Worm (Caenorhabditis elegans) whole organism, young adult: ENCODE results near the gene irld-24.
A peak's percentile ranks its signal among the peaks of the same experiment; 100 is the strongest.

Experiments
- B0035.1 ChIP-seq: sonication (generic microtip); optimal IDR thresholded peaks from 2 replicates; lab custom pipeline; 2016; ENCODE audit warnings: missing genetic modification characterization, mild to moderate bottlenecking, missing compliant biosample characterization, missing genotype, missing genetic modification reagents
- C17E4.6 ChIP-seq: fragments of 200-800 bp; sonication (Bioruptor generic); IDR thresholded peaks from 2 replicates; pipeline ENCODE4 v1.3.6; 2022; ENCODE audit warnings: missing genetic modification reagents, missing genetic modification characterization, missing compliant biosample characterization
- F22D6.2 ChIP-seq: sonication (generic microtip); optimal IDR thresholded peaks from 2 replicates; lab custom pipeline; 2016; ENCODE audit warnings: mild to moderate bottlenecking, missing genetic modification characterization, missing compliant biosample characterization
- F39B2.1 ChIP-seq: fragments of 200-800 bp; sonication (Bioruptor generic); IDR thresholded peaks from 2 replicates; pipeline ENCODE4 v1.3.6; 2022; ENCODE audit warnings: missing genetic modification reagents, missing genetic modification characterization, missing compliant biosample characterization
- F49E8.2 ChIP-seq: sonication (generic microtip); optimal IDR thresholded peaks from 3 replicates; lab custom pipeline; 2017; ENCODE audit warnings: missing genetic modification characterization, mild to moderate bottlenecking, missing compliant biosample characterization, antibody characterized with exemption, moderate library complexity; ENCODE audit not compliant: insufficient read depth
- F52B5.7 ChIP-seq: sonication (generic microtip); optimal IDR thresholded peaks from 2 replicates; lab custom pipeline; 2016; ENCODE audit warnings: mild to moderate bottlenecking, missing genetic modification characterization, missing compliant biosample characterization
- F57C9.4 ChIP-seq: sonication (generic microtip); optimal IDR thresholded peaks from 2 replicates; lab custom pipeline; 2017; ENCODE audit warnings: mild to moderate bottlenecking, missing genetic modification characterization, missing compliant biosample characterization
- T07F8.4 ChIP-seq: sonication (generic microtip); optimal IDR thresholded peaks from 2 replicates; lab custom pipeline; 2016; ENCODE audit warnings: mild to moderate bottlenecking, missing genetic modification characterization, moderate library complexity, missing compliant biosample characterization
- Y53G8AR.9 ChIP-seq: fragments of 200-800 bp; sonication (Bioruptor generic); conservative IDR thresholded peaks from 2 replicates; pipeline ENCODE4 v1.3.6; 2022; ENCODE audit warnings: missing genetic modification reagents, missing genetic modification characterization, missing compliant biosample characterization
- aptf-2 ChIP-seq: fragments of 200-800 bp; sonication (Bioruptor generic); conservative IDR thresholded peaks from 2 replicates; pipeline ENCODE4 v1.3.6; 2022; ENCODE audit warnings: missing genetic modification reagents, missing genetic modification characterization, missing compliant biosample characterization
- athp-1 ChIP-seq: sonication (generic microtip); optimal IDR thresholded peaks from 2 replicates; lab custom pipeline; 2017; ENCODE audit warnings: mild to moderate bottlenecking, missing genetic modification characterization, missing compliant biosample characterization
- attf-3 ChIP-seq: fragments of 200-800 bp; sonication (Bioruptor generic); conservative IDR thresholded peaks from 2 replicates; pipeline ENCODE4 v1.3.6; 2022; ENCODE audit warnings: missing genetic modification reagents, missing genetic modification characterization, missing compliant biosample characterization
- attf-5 ChIP-seq: fragments of 200-800 bp; sonication (Bioruptor generic); optimal IDR thresholded peaks from 2 replicates; lab custom pipeline; 2018; ENCODE audit warnings: mild to moderate bottlenecking, missing genetic modification characterization, missing compliant biosample characterization
- attf-6 ChIP-seq: fragments of 200-800 bp; sonication (Bioruptor generic); IDR thresholded peaks from 2 replicates; pipeline ENCODE4 v1.3.6; 2022; ENCODE audit warnings: missing genetic modification reagents, missing genetic modification characterization, missing compliant biosample characterization
- cebp-2 ChIP-seq: fragments of 200-800 bp; sonication (Bioruptor generic); IDR thresholded peaks from 2 replicates; pipeline ENCODE4 v1.3.6; 2022; ENCODE audit warnings: missing genetic modification characterization, missing compliant biosample characterization
- ceh-40 ChIP-seq: fragments of 200-800 bp; sonication (Bioruptor generic); IDR thresholded peaks from 2 replicates; pipeline ENCODE4 v1.3.6; 2022; ENCODE audit warnings: missing genetic modification characterization, missing compliant biosample characterization
- ceh-79 ChIP-seq: sonication (generic microtip); optimal IDR thresholded peaks from 2 replicates; lab custom pipeline; 2017; ENCODE audit warnings: mild to moderate bottlenecking, missing genetic modification characterization, missing compliant biosample characterization
- ceh-91 ChIP-seq: fragments of 200-800 bp; sonication (Bioruptor generic); IDR thresholded peaks from 2 replicates; pipeline ENCODE4 v1.3.6; 2022; ENCODE audit warnings: missing genetic modification reagents, missing genetic modification characterization, missing compliant biosample characterization
- chd-7 ChIP-seq: sonication (generic microtip); optimal IDR thresholded peaks from 2 replicates; lab custom pipeline; 2016; ENCODE audit warnings: mild to moderate bottlenecking, missing genetic modification characterization, moderate library complexity, missing compliant biosample characterization
- dox-1 ChIP-seq: fragments of 200-800 bp; sonication (Bioruptor generic); IDR thresholded peaks from 2 replicates; pipeline ENCODE4 v1.3.6; 2022; ENCODE audit warnings: missing genetic modification reagents, missing genetic modification characterization, missing compliant biosample characterization
- ets-4 ChIP-seq: fragments of 200-800 bp; sonication (Bioruptor generic); optimal IDR thresholded peaks from 2 replicates; lab custom pipeline; 2018; ENCODE audit warnings: mild to moderate bottlenecking, missing genetic modification characterization, missing compliant biosample characterization
- hlh-26 ChIP-seq: fragments of 200-800 bp; sonication (Bioruptor generic); conservative IDR thresholded peaks from 2 replicates; pipeline ENCODE4 v1.3.6; 2022; ENCODE audit warnings: missing genetic modification reagents, missing genetic modification characterization, missing compliant biosample characterization
- hmg-1.2 ChIP-seq: fragments of 200-800 bp; sonication (Bioruptor generic); IDR thresholded peaks from 2 replicates; pipeline ENCODE4 v1.3.6; 2022; ENCODE audit warnings: missing genetic modification reagents, missing genetic modification characterization, missing compliant biosample characterization
- hrde-1 ChIP-seq: sonication (generic microtip); optimal IDR thresholded peaks from 2 replicates; lab custom pipeline; 2016; ENCODE audit warnings: missing genetic modification characterization, mild to moderate bottlenecking, missing compliant biosample characterization, moderate library complexity, missing genotype, missing genetic modification reagents, borderline replicate concordance
- lsy-27 ChIP-seq: sonication (generic microtip); optimal IDR thresholded peaks from 2 replicates; lab custom pipeline; 2017; ENCODE audit warnings: missing genetic modification characterization, mild to moderate bottlenecking, missing compliant biosample characterization, antibody characterized with exemption, missing genotype, borderline replicate concordance; ENCODE audit not compliant: insufficient read depth
- madf-6 ChIP-seq: fragments of 200-800 bp; sonication (Bioruptor generic); IDR thresholded peaks from 2 replicates; pipeline ENCODE4 v1.3.6; 2022; ENCODE audit warnings: missing genetic modification reagents, missing genetic modification characterization, missing compliant biosample characterization
- nfya-2 ChIP-seq: fragments of 200-800 bp; sonication (Bioruptor generic); IDR thresholded peaks from 2 replicates; pipeline ENCODE4 v1.3.6; 2022; ENCODE audit warnings: missing genetic modification reagents, missing genetic modification characterization, missing compliant biosample characterization
- nhr-27 ChIP-seq: fragments of 200-800 bp; sonication (Bioruptor generic); optimal IDR thresholded peaks from 2 replicates; lab custom pipeline; 2018; ENCODE audit warnings: mild to moderate bottlenecking, missing genetic modification characterization, moderate library complexity, missing compliant biosample characterization
- nhr-80 ChIP-seq: sonication (generic microtip); optimal IDR thresholded peaks from 2 replicates; lab custom pipeline; 2016; ENCODE audit warnings: missing genetic modification characterization, missing compliant biosample characterization
- pbrm-1 ChIP-seq: fragments of 200-800 bp; sonication (Bioruptor generic); IDR thresholded peaks from 2 replicates; pipeline ENCODE4 v1.3.6; 2022; ENCODE audit warnings: missing genetic modification reagents, missing genetic modification characterization, missing compliant biosample characterization
- rcor-1 ChIP-seq: fragments of 200-800 bp; sonication (Bioruptor generic); IDR thresholded peaks from 2 replicates; pipeline ENCODE4 v1.3.6; 2022; ENCODE audit warnings: missing genetic modification reagents, missing genetic modification characterization, missing compliant biosample characterization
- rpc-1 ChIP-seq, 2 experiments: fragments of 150-350 bp in 1 of 2; sonication (generic microtip) in 1 of 2; optimal IDR thresholded peaks; 2 replicates each; lab custom pipeline; 2014 to 2018; ENCODE audit warnings: missing biosample characterization in 1 of 2, missing genetic modification characterization in 1 of 2, missing genetic modification reagents in 1 of 2, missing genotype in 1 of 2
- sea-2 ChIP-seq: fragments of 200-800 bp; sonication (Bioruptor generic); IDR thresholded peaks from 2 replicates; pipeline ENCODE4 v1.3.6; 2022; ENCODE audit warnings: missing genetic modification characterization, missing compliant biosample characterization
- snpc-1.1 ChIP-seq: sonication (generic microtip); optimal IDR thresholded peaks from 2 replicates; lab custom pipeline; 2017; ENCODE audit warnings: missing genetic modification characterization, mild to moderate bottlenecking, missing compliant biosample characterization, antibody characterized with exemption, moderate library complexity, missing genotype, missing genetic modification reagents; ENCODE audit not compliant: insufficient read depth
- snpc-3.4 ChIP-seq: sonication (generic microtip); optimal IDR thresholded peaks from 2 replicates; lab custom pipeline; 2017; ENCODE audit warnings: missing genetic modification characterization, mild to moderate bottlenecking, missing compliant biosample characterization, antibody characterized with exemption, moderate library complexity, missing genotype, missing genetic modification reagents
- snpc-4 ChIP-seq, 5 experiments: fragments of 150-350 bp in 1 of 5; sonication (generic microtip) in 4 of 5; optimal IDR thresholded peaks; 2 replicates each; lab custom pipeline; 2014 to 2018; ENCODE audit warnings: missing genetic modification characterization in 5 of 5, missing biosample characterization in 3 of 5, antibody characterized with exemption in 2 of 5, mild to moderate bottlenecking in 2 of 5, missing compliant biosample characterization in 2 of 5, missing genotype in 2 of 5, moderate library complexity in 2 of 5, missing genetic modification reagents in 1 of 5
- tbp1 ChIP-seq: fragments of 200-800 bp; sonication (Bioruptor generic); optimal IDR thresholded peaks from 2 replicates; lab custom pipeline; 2018; ENCODE audit warnings: mild to moderate bottlenecking, missing genetic modification characterization, missing compliant biosample characterization
- tlf-1 ChIP-seq: fragments of 200-800 bp; sonication (Bioruptor generic); optimal IDR thresholded peaks from 2 replicates; lab custom pipeline; 2018; ENCODE audit warnings: mild to moderate bottlenecking, missing genetic modification characterization, missing compliant biosample characterization
- zfh-2 ChIP-seq: fragments of 200-800 bp; sonication (Bioruptor generic); conservative IDR thresholded peaks from 2 replicates; pipeline ENCODE4 v1.3.6; 2022; ENCODE audit warnings: missing genetic modification reagents, missing genetic modification characterization, missing compliant biosample characterization
- zim-3 ChIP-seq: sonication (generic microtip); optimal IDR thresholded peaks from 2 replicates; lab custom pipeline; 2017; ENCODE audit warnings: mild to moderate bottlenecking, missing genetic modification characterization, moderate library complexity, missing compliant biosample characterization
- ztf-18 ChIP-seq: sonication (generic microtip); optimal IDR thresholded peaks from 2 replicates; lab custom pipeline; 2016; ENCODE audit warnings: missing genotype, mild to moderate bottlenecking, missing genetic modification characterization, missing compliant biosample characterization
- ztf-22 ChIP-seq: fragments of 200-800 bp; sonication (Bioruptor generic); optimal IDR thresholded peaks from 2 replicates; lab custom pipeline; 2018; ENCODE audit warnings: mild to moderate bottlenecking, missing genetic modification characterization, moderate library complexity, missing compliant biosample characterization
- ztf-26 ChIP-seq: sonication (generic microtip); optimal IDR thresholded peaks from 2 replicates; lab custom pipeline; 2017; ENCODE audit warnings: missing genetic modification characterization, missing compliant biosample characterization
- ztf-6 ChIP-seq: fragments of 200-800 bp; sonication (Bioruptor generic); IDR thresholded peaks from 2 replicates; pipeline ENCODE4 v1.3.6; 2022; ENCODE audit warnings: missing genetic modification reagents, missing genetic modification characterization, missing compliant biosample characterization

The irld-24 gene

ce11 chrX:13945524-13945923 is 40.9 kb upstream of the irld-24 start (continued):
- TF ChIP-seq cebp-2 (GFP tag; lab: Robert Waterston, UW), result no peak
- TF ChIP-seq ceh-40 (GFP tag; lab: Robert Waterston, UW), result no peak
- peak; percentile 46; the same call in 1 of the 2 replicates for TF ChIP-seq hmg-1.2
- TF ChIP-seq hlh-26 (GFP tag; lab: Robert Waterston, UW), result no peak
- no peak for TF ChIP-seq ceh-91 (GFP tag; lab: Robert Waterston, UW)
- no peak for TF ChIP-seq chd-7 (tag; lab: Kevin White, UChicago)
- no peak for TF ChIP-seq attf-6 (GFP tag; lab: Robert Waterston, UW)
- peak; percentile 2 for TF ChIP-seq nhr-80 (tag; lab: Kevin White, UChicago)
- TF ChIP-seq tlf-1 (GFP tag; lab: Kevin White, UChicago), result no peak
- TF ChIP-seq ztf-18 (tag; lab: Kevin White, UChicago), result no peak
- peak; percentile 46 for TF ChIP-seq attf-5 (GFP tag; lab: Kevin White, UChicago)
- no peak for TF ChIP-seq lsy-27 (tag; lab: Kevin White, UChicago)
- TF ChIP-seq sea-2 (GFP tag; lab: Robert Waterston, UW), result no peak
- TF ChIP-seq ztf-26 (tag; lab: Kevin White, UChicago), result no peak
- no peak for TF ChIP-seq madf-6 (GFP tag; lab: Robert Waterston, UW)
- no peak for TF ChIP-seq athp-1 (tag; lab: Kevin White, UChicago)
- peak; percentile 53 for TF ChIP-seq dox-1
- no peak for TF ChIP-seq attf-3 (GFP tag; lab: Robert Waterston, UW)
- TF ChIP-seq C17E4.6 (GFP tag; lab: Robert Waterston, UW), result no peak
- no peak for TF ChIP-seq T07F8.4
- TF ChIP-seq ceh-79 (tag; lab: Kevin White, UChicago), result no peak
- TF ChIP-seq nfya-2, result no peak

- TF ChIP-seq rpc-1 (optimal IDR thresholded peaks at IDR 0.05; lab: Kevin White, UChicago) (no peak), rpc-1 (tag; optimal IDR thresholded peaks at IDR 0.05; lab: Kevin White, UChicago) (peak; percentile 12), hrde-1 (tag; lab: Kevin White, UChicago) (no peak), nhr-80 (tag; lab: Kevin White, UChicago) (peak; percentile 72), F22D6.2 (tag; lab: Kevin White, UChicago) (no peak), ztf-22 (GFP tag; lab: Kevin White, UChicago) (no peak), F39B2.1 (GFP tag; lab: Robert Waterston, UW) (0 out of 2 replicates have a peak, but pooled peaks have one; percentile 41), ztf-6 (GFP tag; lab: Robert Waterston, UW) (no peak), snpc-1.1 (peak; percentile 64), tbp1 (no peak), ets-4 (GFP tag; lab: Kevin White, UChicago) (no peak), F52B5.7 (tag; lab: Kevin White, UChicago) (no peak), rcor-1 (GFP tag; lab: Robert Waterston, UW) (0 out of 2 replicates have a peak, but pooled peaks have one; percentile 5), hmg-1.2 (0 out of 2 replicates have a peak, but pooled peaks have one; percentile 18), ceh-40 (GFP tag; lab: Robert Waterston, UW) (no peak), F57C9.4 (tag; lab: Kevin White, UChicago) (no peak), nhr-27 (tag; lab: Kevin White, UChicago) (no peak), aptf-2 (GFP tag; lab: Robert Waterston, UW) (no peak), zfh-2 (GFP tag; lab: Robert Waterston, UW) (no peak), Y53G8AR.9 (GFP tag; lab: Robert Waterston, UW) (no peak), F49E8.2 (tag; lab: Kevin White, UChicago) (no peak), snpc-4 (GFP tag; optimal IDR thresholded peaks at IDR 0.05; lab: Kevin White, UChicago) (peak; percentile 71), snpc-4 (tag; optimal IDR thresholded peaks at IDR 0.05; lab: Kevin White, UChicago) (peak in 3 of 4 experiments; percentile 67 to 96 (median 94)), snpc-3.4 (tag; lab: Kevin White, UChicago) (peak; percentile 50), zim-3 (tag; lab: Kevin White, UChicago) (no peak), B0035.1 (tag; lab: Kevin White, UChicago) (no peak), pbrm-1 (peak; percentile 55)
These were observed 39.5 kb upstream of the irld-24 start for ce11 chrX:13946693-13947583.
